Worm (Caenorhabditis elegans) whole organism, young adult: Measurements from ENCODE around the gene exos-4.2.
A peak's percentile ranks its signal among the peaks of the same experiment; 100 is the strongest.

Source experiments
- B0035.1 ChIP-seq: sonication (generic microtip); optimal IDR thresholded peaks from 2 replicates; lab custom pipeline; 2016; ENCODE audit warnings: missing genetic modification characterization, mild to moderate bottlenecking, missing compliant biosample characterization, missing genotype, missing genetic modification reagents
- B0261.1 ChIP-seq: sonication (generic microtip); optimal IDR thresholded peaks from 2 replicates; lab custom pipeline; 2016; ENCODE audit warnings: mild to moderate bottlenecking, missing genetic modification characterization, moderate library complexity, missing compliant biosample characterization
- B0336.3 ChIP-seq: fragments of 200-800 bp; sonication (Bioruptor generic); IDR thresholded peaks from 2 replicates; pipeline ENCODE4 v1.3.6; 2022; ENCODE audit warnings: missing genetic modification characterization, missing compliant biosample characterization
- C06A6.2 ChIP-seq: fragments of 200-800 bp; sonication (Bioruptor generic); conservative IDR thresholded peaks from 2 replicates; pipeline ENCODE4 v1.3.6; 2022; ENCODE audit warnings: missing genetic modification characterization, missing compliant biosample characterization
- F22D6.2 ChIP-seq: sonication (generic microtip); optimal IDR thresholded peaks from 2 replicates; lab custom pipeline; 2016; ENCODE audit warnings: mild to moderate bottlenecking, missing genetic modification characterization, missing compliant biosample characterization
- F57A8.1 ChIP-seq: fragments of 200-800 bp; sonication (Bioruptor generic); optimal IDR thresholded peaks from 2 replicates; lab custom pipeline; 2018; ENCODE audit warnings: mild to moderate bottlenecking, missing genetic modification characterization, moderate library complexity, missing compliant biosample characterization
- K11D2.4 ChIP-seq: fragments of 200-800 bp; sonication (Bioruptor generic); IDR thresholded peaks from 2 replicates; pipeline ENCODE4 v1.3.6; 2022; ENCODE audit warnings: missing genetic modification reagents, missing genetic modification characterization, missing compliant biosample characterization
- K12H6.12 ChIP-seq: fragments of 200-800 bp; sonication (Bioruptor generic); optimal IDR thresholded peaks from 2 replicates; lab custom pipeline; 2018; ENCODE audit warnings: mild to moderate bottlenecking, missing genetic modification characterization, missing compliant biosample characterization
- T26A5.8 ChIP-seq: sonication (generic microtip); optimal IDR thresholded peaks from 2 replicates; lab custom pipeline; 2016; ENCODE audit warnings: missing genetic modification characterization, missing compliant biosample characterization
- Y56A3A.18 ChIP-seq: fragments of 200-800 bp; sonication (Bioruptor generic); IDR thresholded peaks from 2 replicates; pipeline ENCODE4 v1.3.6; 2022; ENCODE audit warnings: missing genetic modification reagents, missing genetic modification characterization, missing compliant biosample characterization
- Y67H2A.10 ChIP-seq: fragments of 200-800 bp; sonication (Bioruptor generic); conservative IDR thresholded peaks from 2 replicates; pipeline ENCODE4 v1.3.6; 2022; ENCODE audit warnings: missing genetic modification reagents, missing genetic modification characterization, missing compliant biosample characterization
- Y79H2A.3 ChIP-seq: fragments of 200-800 bp; sonication (Bioruptor generic); conservative IDR thresholded peaks from 2 replicates; pipeline ENCODE4 v1.3.6; 2022; ENCODE audit warnings: missing genetic modification reagents, missing genetic modification characterization, missing compliant biosample characterization
- Y95B8A.8 ChIP-seq: fragments of 200-800 bp; sonication (Bioruptor generic); IDR thresholded peaks from 2 replicates; pipeline ENCODE4 v1.3.6; 2022; ENCODE audit warnings: missing genetic modification reagents, missing genetic modification characterization, missing compliant biosample characterization
- atf-7 ChIP-seq: sonication (generic microtip); optimal IDR thresholded peaks from 2 replicates; lab custom pipeline; 2017; ENCODE audit warnings: mild to moderate bottlenecking, missing genetic modification characterization, missing compliant biosample characterization
- athp-1 ChIP-seq: sonication (generic microtip); optimal IDR thresholded peaks from 2 replicates; lab custom pipeline; 2017; ENCODE audit warnings: mild to moderate bottlenecking, missing genetic modification characterization, missing compliant biosample characterization
- bed-1 ChIP-seq: fragments of 200-800 bp; sonication (Bioruptor generic); IDR thresholded peaks from 2 replicates; pipeline ENCODE4 v1.3.6; 2022; ENCODE audit warnings: missing genetic modification reagents, missing genetic modification characterization, missing compliant biosample characterization
- ccch-3 ChIP-seq: fragments of 200-800 bp; sonication (Bioruptor generic); optimal IDR thresholded peaks from 2 replicates; lab custom pipeline; 2018; ENCODE audit warnings: mild to moderate bottlenecking, missing genetic modification characterization, missing compliant biosample characterization
- cebp-1 ChIP-seq, 2 experiments: fragments of 200-800 bp in 1 of 2; sonication (Bioruptor generic) in 1 of 2; sonication (generic microtip) in 1 of 2; IDR thresholded peaks in 1 of 2; optimal IDR thresholded peaks in 1 of 2; 2 replicates each; pipeline versions ENCODE4 v1.3.6 to Lab custom; 2017 to 2022; ENCODE audit warnings: missing compliant biosample characterization in 2 of 2, missing genetic modification characterization in 2 of 2, mild to moderate bottlenecking in 1 of 2, missing genetic modification reagents in 1 of 2, moderate library complexity in 1 of 2
- cebp-2 ChIP-seq: fragments of 200-800 bp; sonication (Bioruptor generic); IDR thresholded peaks from 2 replicates; pipeline ENCODE4 v1.3.6; 2022; ENCODE audit warnings: missing genetic modification characterization, missing compliant biosample characterization
- ceh-100 ChIP-seq: fragments of 200-800 bp; sonication (Bioruptor generic); IDR thresholded peaks from 2 replicates; pipeline ENCODE4 v1.3.6; 2022; ENCODE audit warnings: missing genetic modification reagents, missing genetic modification characterization, missing compliant biosample characterization
- ceh-58 ChIP-seq: fragments of 200-800 bp; sonication (Bioruptor generic); IDR thresholded peaks from 2 replicates; pipeline ENCODE4 v1.3.6; 2022; ENCODE audit warnings: missing genetic modification characterization, missing compliant biosample characterization
- chd-7 ChIP-seq: sonication (generic microtip); optimal IDR thresholded peaks from 2 replicates; lab custom pipeline; 2016; ENCODE audit warnings: mild to moderate bottlenecking, missing genetic modification characterization, moderate library complexity, missing compliant biosample characterization
- dpff-1 ChIP-seq: sonication (generic microtip); optimal IDR thresholded peaks from 2 replicates; lab custom pipeline; 2017; ENCODE audit warnings: mild to moderate bottlenecking, missing genetic modification characterization, missing compliant biosample characterization
- dpl-1 ChIP-seq: fragments of 150-350 bp; optimal IDR thresholded peaks from 2 replicates; lab custom pipeline; 2014; ENCODE audit warnings: missing biosample characterization, missing genetic modification reagents, missing genetic modification characterization
- egl-44 ChIP-seq: fragments of 200-800 bp; sonication (Bioruptor generic); IDR thresholded peaks from 2 replicates; pipeline ENCODE4 v1.3.6; 2022; ENCODE audit warnings: missing genetic modification reagents, missing genetic modification characterization, missing compliant biosample characterization
- ekl-4 ChIP-seq: fragments of 200-800 bp; sonication (Bioruptor generic); IDR thresholded peaks from 2 replicates; pipeline ENCODE4 v1.3.6; 2022; ENCODE audit warnings: missing genetic modification reagents, missing genetic modification characterization, missing compliant biosample characterization
- hrde-1 ChIP-seq: sonication (generic microtip); optimal IDR thresholded peaks from 2 replicates; lab custom pipeline; 2016; ENCODE audit warnings: missing genetic modification characterization, mild to moderate bottlenecking, missing compliant biosample characterization, moderate library complexity, missing genotype, missing genetic modification reagents, borderline replicate concordance
- hsf-1 ChIP-seq: fragments of 200-800 bp; sonication (Bioruptor generic); IDR thresholded peaks from 2 replicates; pipeline ENCODE4 v1.3.6; 2022; ENCODE audit warnings: missing genetic modification reagents, missing genetic modification characterization, missing compliant biosample characterization
- lag-1 ChIP-seq: fragments of 200-800 bp; sonication (Bioruptor generic); IDR thresholded peaks from 2 replicates; pipeline ENCODE4 v1.3.6; 2022; ENCODE audit warnings: missing genetic modification reagents, missing genetic modification characterization, missing compliant biosample characterization
- let-607 ChIP-seq, 2 experiments: fragments of 200-800 bp in 1 of 2; sonication (Bioruptor generic) in 1 of 2; sonication (generic microtip) in 1 of 2; optimal IDR thresholded peaks; 2 replicates each; lab custom pipeline; 2016 to 2018; ENCODE audit warnings: mild to moderate bottlenecking in 2 of 2, missing compliant biosample characterization in 2 of 2, missing genetic modification characterization in 2 of 2, moderate library complexity in 2 of 2, missing genotype in 1 of 2
- lin-40 ChIP-seq: sonication (generic microtip); optimal IDR thresholded peaks from 2 replicates; lab custom pipeline; 2016; ENCODE audit warnings: missing genetic modification characterization, mild to moderate bottlenecking, missing compliant biosample characterization, missing genotype, missing genetic modification reagents
- madf-10 ChIP-seq: sonication (generic microtip); optimal IDR thresholded peaks from 2 replicates; lab custom pipeline; 2016; ENCODE audit warnings: mild to moderate bottlenecking, missing genetic modification characterization, missing compliant biosample characterization
- mel-28 ChIP-seq: sonication (generic microtip); optimal IDR thresholded peaks from 2 replicates; lab custom pipeline; 2016; ENCODE audit warnings: borderline replicate concordance, mild to moderate bottlenecking, missing genetic modification characterization, missing compliant biosample characterization
- nfya-1 ChIP-seq: sonication (generic microtip); optimal IDR thresholded peaks from 2 replicates; lab custom pipeline; 2017; ENCODE audit warnings: antibody characterized with exemption, missing compliant biosample characterization, missing genetic modification characterization, borderline replicate concordance; ENCODE audit not compliant: insufficient read depth
- nhr-120 ChIP-seq: fragments of 200-800 bp; sonication (Bioruptor generic); IDR thresholded peaks from 2 replicates; pipeline ENCODE4 v1.3.6; 2022; ENCODE audit warnings: missing genetic modification characterization, missing compliant biosample characterization
- nhr-80 ChIP-seq: sonication (generic microtip); optimal IDR thresholded peaks from 2 replicates; lab custom pipeline; 2016; ENCODE audit warnings: missing genetic modification characterization, missing compliant biosample characterization
- nhr-90 ChIP-seq: sonication (generic microtip); optimal IDR thresholded peaks from 2 replicates; lab custom pipeline; 2016; ENCODE audit warnings: missing genotype, mild to moderate bottlenecking, missing genetic modification characterization, missing compliant biosample characterization
- pbrm-1 ChIP-seq: fragments of 200-800 bp; sonication (Bioruptor generic); IDR thresholded peaks from 2 replicates; pipeline ENCODE4 v1.3.6; 2022; ENCODE audit warnings: missing genetic modification reagents, missing genetic modification characterization, missing compliant biosample characterization
- pha-4 ChIP-seq: fragments of 150-350 bp; sonication (generic microtip); optimal IDR thresholded peaks from 2 replicates; lab custom pipeline; 2014; ENCODE audit warnings: missing biosample characterization, missing genetic modification reagents, missing genetic modification characterization
- rec-8 ChIP-seq, 2 experiments: sonication (generic microtip); optimal IDR thresholded peaks; 2 replicates each; lab custom pipeline; 2016; ENCODE audit warnings: mild to moderate bottlenecking in 2 of 2, missing genetic modification characterization in 2 of 2, missing genetic modification reagents in 2 of 2, missing genotype in 2 of 2, missing biosample characterization in 1 of 2, missing compliant biosample characterization in 1 of 2, moderate library complexity in 1 of 2
- snpc-4 ChIP-seq, 5 experiments: fragments of 150-350 bp in 1 of 5; sonication (generic microtip) in 4 of 5; optimal IDR thresholded peaks; 2 replicates each; lab custom pipeline; 2014 to 2018; ENCODE audit warnings: missing genetic modification characterization in 5 of 5, missing biosample characterization in 3 of 5, antibody characterized with exemption in 2 of 5, mild to moderate bottlenecking in 2 of 5, missing compliant biosample characterization in 2 of 5, missing genotype in 2 of 5, moderate library complexity in 2 of 5, missing genetic modification reagents in 1 of 5
- unc-62 ChIP-seq: fragments of 150-350 bp; optimal IDR thresholded peaks from 2 replicates; lab custom pipeline; 2014; ENCODE audit warnings: missing biosample characterization, missing genetic modification reagents, missing genetic modification characterization
- zfh-2 ChIP-seq: fragments of 200-800 bp; sonication (Bioruptor generic); conservative IDR thresholded peaks from 2 replicates; pipeline ENCODE4 v1.3.6; 2022; ENCODE audit warnings: missing genetic modification reagents, missing genetic modification characterization, missing compliant biosample characterization
- ztf-18 ChIP-seq: sonication (generic microtip); optimal IDR thresholded peaks from 2 replicates; lab custom pipeline; 2016; ENCODE audit warnings: missing genotype, mild to moderate bottlenecking, missing genetic modification characterization, missing compliant biosample characterization
- ztf-26 ChIP-seq: sonication (generic microtip); optimal IDR thresholded peaks from 2 replicates; lab custom pipeline; 2017; ENCODE audit warnings: missing genetic modification characterization, missing compliant biosample characterization

Gene exos-4.2

ce11 chrIII:833711-834442 lies 26.1 kb upstream of the exos-4.2 start (continued):
- TF ChIP-seq nhr-120 (GFP tag; lab: Robert Waterston, UW) (no peak), ztf-18 (tag; lab: Kevin White, UChicago) (peak; percentile 33), lag-1 (GFP tag; lab: Robert Waterston, UW) (no peak), snpc-4 (GFP tag; optimal IDR thresholded peaks at IDR 0.05; lab: Kevin White, UChicago) (no peak), snpc-4 (tag; optimal IDR thresholded peaks at IDR 0.05; lab: Kevin White, UChicago) (peak in 3 of 4 experiments; percentile 16 to 54 (median 53)), zfh-2 (GFP tag; lab: Robert Waterston, UW) (peak; percentile 92), pbrm-1 (peak; percentile 86), F57A8.1 (GFP tag; lab: Kevin White, UChicago) (no peak), ztf-26 (tag; lab: Kevin White, UChicago) (peak; percentile 92), egl-44 (GFP tag; lab: Robert Waterston, UW) (peak; percentile 39; the same call in 1 of the 2 replicates), unc-62 (GFP tag; lab: Kevin White, UChicago) (peak; percentile 82), madf-10 (tag; lab: Kevin White, UChicago) (peak; percentile 77), mel-28 (no peak), K12H6.12 (tag; lab: Kevin White, UChicago) (peak; percentile 86), F22D6.2 (tag; lab: Kevin White, UChicago) (peak; percentile 81), nfya-1 (tag; lab: Kevin White, UChicago) (no peak), athp-1 (tag; lab: Kevin White, UChicago) (no peak), ekl-4 (GFP tag; lab: Robert Waterston, UW) (peak; percentile 81), ceh-58 (GFP tag; lab: Robert Waterston, UW) (no peak), B0035.1 (tag; lab: Kevin White, UChicago) (peak; percentile 8), nhr-90 (tag; lab: Kevin White, UChicago) (peak; percentile 84), T26A5.8 (tag; lab: Kevin White, UChicago) (no peak), cebp-1 (GFP tag; IDR thresholded peaks at IDR 0.05; lab: Robert Waterston, UW) (peak; percentile 98), cebp-1 (tag; optimal IDR thresholded peaks at IDR 0.05; lab: Kevin White, UChicago) (peak; percentile 98), lin-40 (tag; lab: Kevin White, UChicago) (peak; percentile 89), ccch-3 (GFP tag; lab: Kevin White, UChicago) (no peak), pha-4 (tag; lab: Kevin White, UChicago) (peak; percentile 89), Y79H2A.3 (GFP tag; lab: Robert Waterston, UW) (0 out of 2 replicates have a peak, but pooled peaks have one; percentile 40), cebp-2 (GFP tag; lab: Robert Waterston, UW) (peak; percentile 93; the same call in 1 of the 2 replicates), bed-1 (no peak), dpff-1 (tag; lab: Kevin White, UChicago) (no peak), B0336.3 (GFP tag; lab: Robert Waterston, UW) (peak; percentile 61; the same call in 1 of the 2 replicates), Y67H2A.10 (GFP tag; lab: Robert Waterston, UW) (no peak), B0261.1 (tag; lab: Kevin White, UChicago) (no peak), hsf-1 (GFP tag; lab: Robert Waterston, UW) (0 out of 2 replicates have a peak, but pooled peaks have one; percentile 37), dpl-1 (GFP tag; lab: Kevin White, UChicago) (no peak), ceh-100 (GFP tag; lab: Robert Waterston, UW) (peak; percentile 45; the same call in 1 of the 2 replicates), C06A6.2 (GFP tag; lab: Robert Waterston, UW) (peak; percentile 70; the same call in 1 of the 2 replicates), Y56A3A.18 (no peak), let-607 (tag; optimal IDR thresholded peaks at IDR 0.05; lab: Kevin White, UChicago) (peak; percentile 43 to 54), K11D2.4 (peak; percentile 79), nhr-80 (tag; lab: Kevin White, UChicago) (peak; percentile 95), atf-7 (peak; percentile 98), rec-8 (tag; optimal IDR thresholded peaks at IDR 0.05; lab: Kevin White, UChicago) (no peak), Y95B8A.8 (GFP tag; lab: Robert Waterston, UW) (no peak), chd-7 (peak; percentile 85), hrde-1 (tag; lab: Kevin White, UChicago) (no peak)
